Worm (Caenorhabditis elegans): ENCODE measurements around the gene pab-2.
A peak's percentile ranks its signal among the peaks of the same experiment; 100 is the strongest.

DNA sequence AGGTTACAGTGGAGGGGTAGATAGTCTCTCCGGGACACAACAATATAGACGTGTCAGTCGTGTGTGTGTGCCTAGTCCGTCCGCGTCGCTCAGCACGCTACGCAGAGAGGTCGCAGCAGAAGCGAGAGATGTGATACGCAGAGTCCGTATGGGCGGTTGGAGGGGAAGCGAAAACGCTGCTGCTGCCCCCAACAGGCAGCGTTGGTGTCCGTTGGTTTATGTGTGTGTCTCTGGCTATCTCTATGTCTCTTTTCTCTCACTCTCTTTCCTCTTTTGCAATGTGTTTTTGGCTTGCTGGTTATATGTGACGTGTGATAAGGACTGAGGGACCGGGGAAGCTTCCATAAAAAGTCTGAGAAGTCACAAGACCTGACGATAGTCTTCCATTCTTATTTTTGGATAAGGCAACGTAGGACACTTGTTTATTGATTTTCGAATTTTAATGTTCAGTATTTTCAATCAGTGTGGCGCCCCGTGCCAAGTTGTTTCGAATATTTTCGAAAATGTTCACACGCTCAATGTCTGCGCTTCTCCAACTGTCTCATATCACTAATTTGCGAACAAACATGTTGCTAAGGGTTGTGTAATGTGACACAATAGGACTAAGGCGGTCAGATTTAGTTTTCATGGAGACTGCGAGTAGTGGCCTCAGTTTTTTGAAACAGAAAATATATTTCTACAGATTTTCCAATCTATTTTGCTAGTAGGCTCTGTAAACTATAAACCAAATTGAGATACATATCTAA lies at the start of gene pab-2:
- peak; percentile 66 for TF ChIP-seq M03D4.4 (tag; optimal IDR thresholded peaks at IDR 0.05)
- no peak for TF ChIP-seq zip-8 (tag; optimal IDR thresholded peaks at IDR 0.05)
- TF ChIP-seq bed-3 (GFP tag; optimal IDR thresholded peaks at IDR 0.05) = no peak
- no peak for TF ChIP-seq snpc-4 (tag; optimal IDR thresholded peaks at IDR 0.05)
- no peak for TF ChIP-seq flh-1 (GFP tag; optimal IDR thresholded peaks at IDR 0.05)
- TF ChIP-seq ham-2 (GFP tag; optimal IDR thresholded peaks at IDR 0.05) = peak; percentile 97
- TF ChIP-seq unc-62 (GFP tag; optimal IDR thresholded peaks at IDR 0.05) = peak; percentile 83
- TF ChIP-seq nhr-28 (tag; optimal IDR thresholded peaks at IDR 0.05) = no peak
- peak; percentile 44 for TF ChIP-seq lsy-2 (tag; optimal IDR thresholded peaks at IDR 0.05)
- TF ChIP-seq mep-1 (tag; optimal IDR thresholded peaks at IDR 0.05) = peak; percentile 37
- TF ChIP-seq unc-39 (tag; optimal IDR thresholded peaks at IDR 0.05) = no peak
- no peak for TF ChIP-seq tbx-8 (GFP tag; optimal IDR thresholded peaks at IDR 0.05)
- peak; percentile 21 for TF ChIP-seq ceh-39 (tag; optimal IDR thresholded peaks at IDR 0.05)
- peak; percentile 29 for TF ChIP-seq nhr-237 (tag; optimal IDR thresholded peaks at IDR 0.05)
